Worm (Caenorhabditis elegans) whole organism, L3 larva: ENCODE results near the gene R160.14.

Source experiments
- ZK546.5 ChIP-seq: sonication (generic microtip); optimal IDR thresholded peaks from 2 replicates; lab custom pipeline; 2017; ENCODE audit warnings: missing biosample characterization, missing genetic modification characterization
- ceh-82 ChIP-seq: fragments of 150-350 bp; optimal IDR thresholded peaks from 2 replicates; lab custom pipeline; 2014; ENCODE audit warnings: missing biosample characterization, missing genetic modification characterization
- pqm-1 ChIP-seq: fragments of 150-350 bp; optimal IDR thresholded peaks from 2 replicates; lab custom pipeline; 2017; ENCODE audit warnings: missing biosample characterization, missing genetic modification characterization, inconsistent platforms
- skn-1 ChIP-seq: fragments of 150-350 bp; optimal IDR thresholded peaks from 2 replicates; lab custom pipeline; 2014; ENCODE audit warnings: missing biosample characterization, missing genetic modification characterization
- snpc-4 ChIP-seq: fragments of 150-350 bp; optimal IDR thresholded peaks from 2 replicates; lab custom pipeline; 2014; ENCODE audit warnings: missing biosample characterization, missing genetic modification characterization
- ztf-4 ChIP-seq: fragments of 150-350 bp; optimal IDR thresholded peaks from 2 replicates; lab custom pipeline; 2014; ENCODE audit warnings: missing biosample characterization, missing genetic modification characterization

DNA sequence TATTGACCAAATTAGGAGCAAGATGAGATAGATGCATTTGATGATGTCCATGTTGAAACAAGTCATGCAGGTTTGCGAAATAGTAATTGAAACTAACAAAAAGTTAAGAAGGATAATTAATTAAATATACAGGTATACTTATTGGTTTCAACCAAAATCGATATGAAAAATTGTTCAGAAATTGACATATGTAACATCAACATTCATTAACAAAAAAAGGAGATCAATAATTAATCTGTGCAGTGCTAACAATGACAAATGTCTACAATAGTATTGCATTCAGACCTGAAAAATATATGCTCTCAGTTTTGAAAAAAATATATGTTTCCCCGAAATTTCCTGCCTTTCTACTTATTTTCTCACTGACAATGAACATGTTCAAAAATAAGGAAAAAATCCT lies 3.1 kb downstream of the R160.14 start, which contains the start of gene R160.4:
- TF ChIP-seq ztf-4 (tag; lab: Kevin White, UChicago) (no peak), ZK546.5 (tag; lab: Kevin White, UChicago) (no peak), ceh-82 (tag; lab: Kevin White, UChicago) (no peak), pqm-1 (tag; lab: Kevin White, UChicago) (no peak), snpc-4 (tag; lab: Kevin White, UChicago) (no peak), skn-1 (tag; lab: Kevin White, UChicago) (no peak)
